Worm (Caenorhabditis elegans) whole organism, L4 larva: ENCODE measurements around the gene T10G3.1.

ENCODE experiments used
- F44E2.7 ChIP-seq: fragments of 200-800 bp; sonication (Bioruptor generic); IDR thresholded peaks from 2 replicates; pipeline ENCODE4 v2.1.2; 2022; ENCODE audit warnings: missing genetic modification characterization, missing compliant biosample characterization
- T20F7.1 ChIP-seq: fragments of 200-800 bp; sonication (Bioruptor generic); optimal IDR thresholded peaks from 2 replicates; lab custom pipeline; 2018; ENCODE audit warnings: mild to moderate bottlenecking, missing genetic modification characterization, missing compliant biosample characterization
- Y105C5A.15 ChIP-seq: fragments of 200-800 bp; sonication (Bioruptor generic); IDR thresholded peaks from 2 replicates; pipeline ENCODE4 v1.3.6; 2022; ENCODE audit warnings: missing genetic modification characterization, missing compliant biosample characterization
- attf-4 ChIP-seq: sonication (generic microtip); optimal IDR thresholded peaks from 3 replicates; lab custom pipeline; 2017; ENCODE audit warnings: missing biosample characterization, missing genetic modification characterization
- ceh-20 ChIP-seq: fragments of 200-800 bp; sonication (Bioruptor generic); IDR thresholded peaks from 2 replicates; pipeline ENCODE4 v1.3.6; 2022; ENCODE audit warnings: missing genetic modification reagents, missing genetic modification characterization, missing compliant biosample characterization
- ces-1 ChIP-seq: fragments of 150-350 bp; sonication (generic microtip); optimal IDR thresholded peaks from 4 replicates; lab custom pipeline; 2014; ENCODE audit warnings: missing biosample characterization, missing genetic modification reagents, missing genetic modification characterization
- ctbp-1 ChIP-seq: fragments of 200-800 bp; sonication (Bioruptor generic); IDR thresholded peaks from 2 replicates; pipeline ENCODE4 v1.3.6; 2022; ENCODE audit warnings: missing genetic modification reagents, missing genetic modification characterization, missing compliant biosample characterization
- daf-12 ChIP-seq: fragments of 150-350 bp; optimal IDR thresholded peaks from 2 replicates; lab custom pipeline; 2014; ENCODE audit warnings: missing biosample characterization, missing genetic modification reagents, missing genetic modification characterization
- daf-16 ChIP-seq, 3 experiments: sonication (generic microtip); optimal IDR thresholded peaks; 2 replicates each; lab custom pipeline; 2016 to 2017; ENCODE audit warnings: missing genetic modification characterization in 3 of 3, missing genetic modification reagents in 3 of 3, mild to moderate bottlenecking in 2 of 3, missing compliant biosample characterization in 2 of 3, missing biosample characterization in 1 of 3, moderate library complexity in 1 of 3
- daf-19 ChIP-seq: fragments of 200-800 bp; sonication (Bioruptor generic); conservative IDR thresholded peaks from 2 replicates; pipeline ENCODE4 v1.3.6; 2022; ENCODE audit warnings: missing genetic modification characterization, missing compliant biosample characterization
- dmd-8 ChIP-seq: fragments of 200-800 bp; sonication (Bioruptor generic); IDR thresholded peaks from 2 replicates; pipeline ENCODE4 v1.3.6; 2022; ENCODE audit warnings: missing genetic modification characterization, missing compliant biosample characterization
- dmd-9 ChIP-seq: fragments of 200-800 bp; sonication (Bioruptor generic); IDR thresholded peaks from 2 replicates; pipeline ENCODE4 v1.3.6; 2022; ENCODE audit warnings: missing genetic modification reagents, missing genetic modification characterization, missing compliant biosample characterization
- dpl-1 ChIP-seq: fragments of 150-350 bp; optimal IDR thresholded peaks from 2 replicates; lab custom pipeline; 2014; ENCODE audit warnings: missing biosample characterization, missing genetic modification reagents, missing genetic modification characterization
- duxl-1 ChIP-seq: sonication (generic microtip); optimal IDR thresholded peaks from 2 replicates; lab custom pipeline; 2016; ENCODE audit warnings: mild to moderate bottlenecking, missing genetic modification characterization, moderate library complexity, missing compliant biosample characterization; ENCODE audit not compliant: poor library complexity
- dve-1 ChIP-seq: sonication (generic microtip); optimal IDR thresholded peaks from 2 replicates; lab custom pipeline; 2017; ENCODE audit warnings: antibody characterized with exemption, mild to moderate bottlenecking, missing genetic modification characterization, missing compliant biosample characterization; ENCODE audit not compliant: insufficient read depth
- fkh-10 ChIP-seq: fragments of 150-350 bp; optimal IDR thresholded peaks from 2 replicates; lab custom pipeline; 2014; ENCODE audit warnings: missing biosample characterization, missing genetic modification reagents, missing genetic modification characterization
- hif-1 ChIP-seq, 2 experiments: sonication (generic microtip); optimal IDR thresholded peaks; 2 replicates each; lab custom pipeline; 2016 to 2017; ENCODE audit warnings: missing compliant biosample characterization in 2 of 2, missing genetic modification characterization in 2 of 2, missing genetic modification reagents in 2 of 2, missing genotype in 2 of 2, mild to moderate bottlenecking in 1 of 2
- hlh-30 ChIP-seq: sonication (generic microtip); optimal IDR thresholded peaks from 2 replicates; lab custom pipeline; 2017; ENCODE audit warnings: antibody characterized with exemption, mild to moderate bottlenecking, missing genetic modification characterization, missing compliant biosample characterization; ENCODE audit not compliant: insufficient read depth
- lin-1 ChIP-seq: fragments of 200-800 bp; sonication (Bioruptor generic); IDR thresholded peaks from 2 replicates; pipeline ENCODE4 v1.3.6; 2022; ENCODE audit warnings: missing genetic modification reagents, missing genetic modification characterization, missing compliant biosample characterization
- lin-13 ChIP-seq: fragments of 150-350 bp; optimal IDR thresholded peaks from 2 replicates; lab custom pipeline; 2014; ENCODE audit warnings: missing biosample characterization, missing genetic modification reagents, missing genetic modification characterization
- lin-38 ChIP-seq: fragments of 200-800 bp; sonication (Bioruptor generic); IDR thresholded peaks from 2 replicates; pipeline ENCODE4 v1.3.6; 2022; ENCODE audit warnings: missing genetic modification reagents, missing genetic modification characterization, missing compliant biosample characterization
- madf-9 ChIP-seq: fragments of 200-800 bp; sonication (Bioruptor generic); conservative IDR thresholded peaks from 2 replicates; pipeline ENCODE4 v1.3.6; 2022; ENCODE audit warnings: missing genetic modification reagents, missing genetic modification characterization, missing compliant biosample characterization
- mdt-29 ChIP-seq: fragments of 200-800 bp; sonication (Bioruptor generic); IDR thresholded peaks from 2 replicates; pipeline ENCODE4 v1.3.6; 2022; ENCODE audit warnings: missing genetic modification reagents, missing genetic modification characterization, missing compliant biosample characterization
- mes-2 ChIP-seq: sonication (generic microtip); optimal IDR thresholded peaks from 2 replicates; lab custom pipeline; 2016; ENCODE audit warnings: missing genotype, mild to moderate bottlenecking, missing genetic modification characterization, missing compliant biosample characterization; ENCODE audit not compliant: poor library complexity, severe bottlenecking
- nhr-102 ChIP-seq: sonication (generic microtip); optimal IDR thresholded peaks from 2 replicates; lab custom pipeline; 2016; ENCODE audit warnings: mild to moderate bottlenecking, missing genetic modification characterization, moderate library complexity, missing compliant biosample characterization
- nhr-25 ChIP-seq: sonication (generic microtip); optimal IDR thresholded peaks from 2 replicates; lab custom pipeline; 2017; ENCODE audit warnings: missing genetic modification characterization, mild to moderate bottlenecking, missing compliant biosample characterization, antibody characterized with exemption, moderate library complexity, borderline replicate concordance; ENCODE audit not compliant: insufficient read depth
- nhr-48 ChIP-seq: sonication (generic microtip); optimal IDR thresholded peaks from 2 replicates; lab custom pipeline; 2016; ENCODE audit warnings: mild to moderate bottlenecking, missing genetic modification characterization, missing compliant biosample characterization
- nhr-6 ChIP-seq: fragments of 150-350 bp; optimal IDR thresholded peaks from 2 replicates; lab custom pipeline; 2014; ENCODE audit warnings: missing biosample characterization, missing genetic modification characterization
- pha-4 ChIP-seq, 2 experiments: fragments of 150-350 bp in 1 of 2; fragments of 200-800 bp in 1 of 2; sonication (Bioruptor generic) in 1 of 2; IDR thresholded peaks in 1 of 2; optimal IDR thresholded peaks in 1 of 2; 2 replicates each; pipeline versions ENCODE4 v1.3.6 to Lab custom; 2014 to 2022; ENCODE audit warnings: missing genetic modification characterization in 2 of 2, missing genetic modification reagents in 2 of 2, missing biosample characterization in 1 of 2, missing compliant biosample characterization in 1 of 2
- rbr-2 ChIP-seq: sonication (generic microtip); optimal IDR thresholded peaks from 2 replicates; lab custom pipeline; 2016; ENCODE audit warnings: missing genotype, missing genetic modification characterization, missing compliant biosample characterization
- sdz-12 ChIP-seq: fragments of 200-800 bp; sonication (Bioruptor generic); optimal IDR thresholded peaks from 2 replicates; lab custom pipeline; 2018; ENCODE audit warnings: mild to moderate bottlenecking, missing genetic modification characterization, missing compliant biosample characterization
- snpc-1.2 ChIP-seq: fragments of 200-800 bp; sonication (Bioruptor generic); IDR thresholded peaks from 2 replicates; pipeline ENCODE4 v1.3.6; 2022; ENCODE audit warnings: missing genetic modification reagents, missing genetic modification characterization, missing compliant biosample characterization
- spr-1 ChIP-seq: sonication (generic microtip); optimal IDR thresholded peaks from 2 replicates; lab custom pipeline; 2016; ENCODE audit warnings: mild to moderate bottlenecking, missing genetic modification characterization, missing compliant biosample characterization
- unc-130 ChIP-seq: sonication (generic microtip); optimal IDR thresholded peaks from 2 replicates; lab custom pipeline; 2016; ENCODE audit warnings: missing genetic modification reagents, missing genetic modification characterization, missing compliant biosample characterization
- unc-62 ChIP-seq, 3 experiments: fragments of 150-350 bp in 1 of 3; sonication (generic microtip); optimal IDR thresholded peaks in 2 of 3; peaks in 1 of 3; 1 replicate in 1 of 3; 2 replicates in 2 of 3; lab custom pipeline; 2014 to 2017; ENCODE audit warnings: missing biosample characterization in 3 of 3, missing genetic modification characterization in 3 of 3, missing genetic modification reagents in 3 of 3, missing genotype in 1 of 3
- zag-1 ChIP-seq: fragments of 150-350 bp; optimal IDR thresholded peaks from 2 replicates; lab custom pipeline; 2014; ENCODE audit warnings: missing biosample characterization, missing genetic modification characterization
- zip-11 ChIP-seq: fragments of 200-800 bp; sonication (Bioruptor generic); IDR thresholded peaks from 2 replicates; pipeline ENCODE4 v1.3.6; 2022; ENCODE audit warnings: missing genetic modification characterization, missing compliant biosample characterization
- ztf-11 ChIP-seq: fragments of 150-350 bp; optimal IDR thresholded peaks from 2 replicates; lab custom pipeline; 2014; ENCODE audit warnings: missing biosample characterization, missing genetic modification characterization
- ztf-7 ChIP-seq: fragments of 150-350 bp; optimal IDR thresholded peaks from 2 replicates; lab custom pipeline; 2014; ENCODE audit warnings: missing biosample characterization, missing genetic modification characterization

Gene T10G3.1

ce11 chrV:13462974-13463373 lies 10.5 kb downstream of the T10G3.1 start, which contains the start of gene frm-10 (continued):
- no peak for TF ChIP-seq dmd-9
- TF ChIP-seq daf-12 (tag; lab: Kevin White, UChicago) = no peak
- no peak for TF ChIP-seq Y105C5A.15 (GFP tag; lab: Robert Waterston, UW)
- TF ChIP-seq ces-1 (GFP tag; lab: Kevin White, UChicago) = no peak
- peak; percentile 49 for TF ChIP-seq ztf-7 (tag; lab: Kevin White, UChicago)
- no peak for TF ChIP-seq daf-16 (GFP tag; optimal IDR thresholded peaks at IDR 0.05; lab: Kevin White, UChicago)
- peak; percentile 81 for TF ChIP-seq daf-16 (tag; optimal IDR thresholded peaks at IDR 0.05; lab: Kevin White, UChicago)
- no peak for TF ChIP-seq madf-9 (GFP tag; lab: Robert Waterston, UW)
- TF ChIP-seq ztf-11 (tag; lab: Kevin White, UChicago) = no peak
- no peak for TF ChIP-seq unc-130 (GFP tag; lab: Kevin White, UChicago)

ce11 chrV:13459323-13459722 lies 14.2 kb downstream of the T10G3.1 start, which contains the start of gene bath-39:
bath-39 (plus strand) TSS chrV:13459459.
- TF ChIP-seq T20F7.1 (peak; percentile 0), mes-2 (peak; percentile 53), dve-1 (tag; lab: Kevin White, UChicago) (peak; percentile 8), sdz-12 (GFP tag; lab: Kevin White, UChicago) (no peak), lin-13 (GFP tag; lab: Kevin White, UChicago) (no peak), nhr-6 (tag; lab: Kevin White, UChicago) (peak; percentile 19), hlh-30 (tag; lab: Kevin White, UChicago) (peak; percentile 8), dpl-1 (GFP tag; lab: Kevin White, UChicago) (peak; percentile 11), F44E2.7 (no peak), rbr-2 (tag; lab: Kevin White, UChicago) (peak; percentile 3)

- TF ChIP-seq dpl-1 (GFP tag; lab: Kevin White, UChicago) = peak; percentile 35
- no peak for TF ChIP-seq snpc-1.2 (GFP tag; lab: Robert Waterston, UW)
- TF ChIP-seq nhr-102 (tag; lab: Kevin White, UChicago) = no peak
- TF ChIP-seq nhr-6 (tag; lab: Kevin White, UChicago) = peak; percentile 52
- TF ChIP-seq unc-62 (GFP tag; optimal IDR thresholded peaks at IDR 0.05 in 1 of 2; lab: Kevin White, UChicago) = no peak
- no peak for TF ChIP-seq unc-62 (tag; optimal IDR thresholded peaks at IDR 0.05; lab: Kevin White, UChicago)
These were observed 15.6 kb downstream of the T10G3.1 start, which contains the start of gene F25H9.2 for ce11 chrV:13457858-13458257. F25H9.2 (plus strand) TSS chrV:13458083.

ce11 chrV:13455448-13455847 lies 18.0 kb downstream of the T10G3.1 start, which contains the start of gene lurp-3:
lurp-3 (plus strand) TSS chrV:13455748.
- no peak for TF ChIP-seq lin-1 (GFP tag; lab: Robert Waterston, UW)
- TF ChIP-seq daf-16 (GFP tag; optimal IDR thresholded peaks at IDR 0.05; lab: Kevin White, UChicago) = no peak
- no peak for TF ChIP-seq daf-16 (tag; optimal IDR thresholded peaks at IDR 0.05; lab: Kevin White, UChicago)

ce11 chrV:13453334-13453733 lies 20.1 kb downstream of the T10G3.1 start, which contains the start of gene lurp-2:
lurp-2 (plus strand) TSS chrV:13453634.
- TF ChIP-seq dve-1 (tag; lab: Kevin White, UChicago) (no peak), nhr-48 (tag; lab: Kevin White, UChicago) (no peak), daf-19 (GFP tag; lab: Robert Waterston, UW) (no peak), nhr-25 (tag; lab: Kevin White, UChicago) (no peak), fkh-10 (GFP tag; lab: Kevin White, UChicago) (no peak), ztf-7 (tag; lab: Kevin White, UChicago) (no peak), zip-11 (GFP tag; lab: Robert Waterston, UW) (no peak), attf-4 (tag; lab: Kevin White, UChicago) (no peak), lin-38 (GFP tag; lab: Robert Waterston, UW) (no peak), hlh-30 (tag; lab: Kevin White, UChicago) (no peak), Y105C5A.15 (GFP tag; lab: Robert Waterston, UW) (no peak), ctbp-1 (no peak), dmd-8 (GFP tag; lab: Robert Waterston, UW) (no peak), pha-4 (GFP tag; IDR thresholded peaks at IDR 0.05; lab: Robert Waterston, UW) (no peak), pha-4 (tag; optimal IDR thresholded peaks at IDR 0.05; lab: Kevin White, UChicago) (no peak), ceh-20 (GFP tag; lab: Robert Waterston, UW) (no peak), hif-1 (tag; optimal IDR thresholded peaks at IDR 0.05; lab: Kevin White, UChicago) (no peak), spr-1 (tag; lab: Kevin White, UChicago) (no peak), mdt-29 (GFP tag; lab: Robert Waterston, UW) (no peak), zag-1 (tag; lab: Kevin White, UChicago) (no peak), duxl-1 (tag; lab: Kevin White, UChicago) (no peak)
